Worm (Caenorhabditis elegans) whole organism, L1 larva: ENCODE measurements around the gene fib-1.

Experiments used
- C16A3.4 ChIP-seq: fragments of 150-350 bp; optimal IDR thresholded peaks from 2 replicates; lab custom pipeline; 2014; ENCODE audit warnings: missing biosample characterization, missing genetic modification characterization
- C34B4.2 ChIP-seq: sonication (generic microtip); optimal IDR thresholded peaks from 2 replicates; lab custom pipeline; 2017; ENCODE audit warnings: mild to moderate bottlenecking, missing genetic modification characterization, missing compliant biosample characterization
- aha-1 ChIP-seq: fragments of 150-350 bp; optimal IDR thresholded peaks from 2 replicates; lab custom pipeline; 2014; ENCODE audit warnings: missing biosample characterization, missing genetic modification characterization
- aly-2 ChIP-seq: fragments of 150-350 bp; optimal IDR thresholded peaks from 2 replicates; lab custom pipeline; 2014; ENCODE audit warnings: missing biosample characterization, missing genetic modification characterization
- ama-1 ChIP-seq: fragments of 150-350 bp; optimal IDR thresholded peaks from 2 replicates; lab custom pipeline; 2014
- blmp-1 ChIP-seq: fragments of 150-350 bp; optimal IDR thresholded peaks from 2 replicates; lab custom pipeline; 2014; ENCODE audit warnings: missing biosample characterization, missing genetic modification characterization
- ceh-63 ChIP-seq: fragments of 200-800 bp; sonication (Bioruptor generic); optimal IDR thresholded peaks from 2 replicates; lab custom pipeline; 2018; ENCODE audit warnings: mild to moderate bottlenecking, missing genetic modification characterization, missing compliant biosample characterization
- ceh-82 ChIP-seq, 3 experiments: fragments of 150-350 bp in 1 of 3; sonication (generic microtip) in 2 of 3; optimal IDR thresholded peaks; 2 replicates each; lab custom pipeline; 2014 to 2017; ENCODE audit warnings: missing biosample characterization in 3 of 3, missing genetic modification characterization in 3 of 3
- ceh-90 ChIP-seq: sonication (generic microtip); optimal IDR thresholded peaks from 2 replicates; lab custom pipeline; 2016; ENCODE audit warnings: missing genetic modification characterization, missing compliant biosample characterization
- efl-1 ChIP-seq, 4 experiments: fragments of 150-350 bp; optimal IDR thresholded peaks in 3 of 4; peaks in 1 of 4; 1 replicate in 1 of 4; 2 replicates in 3 of 4; lab custom pipeline; 2014; ENCODE audit warnings: missing biosample characterization in 2 of 4, missing genetic modification characterization in 2 of 4, missing genetic modification reagents in 2 of 4
- efl-3 ChIP-seq: fragments of 200-800 bp; sonication (Bioruptor generic); optimal IDR thresholded peaks from 2 replicates; lab custom pipeline; 2018; ENCODE audit warnings: mild to moderate bottlenecking, missing genetic modification characterization, missing compliant biosample characterization
- fkh-4 ChIP-seq: sonication (generic microtip); optimal IDR thresholded peaks from 2 replicates; lab custom pipeline; 2016; ENCODE audit warnings: missing compliant biosample characterization, missing genetic modification characterization, borderline replicate concordance
- fkh-8 ChIP-seq: sonication (generic microtip); optimal IDR thresholded peaks from 2 replicates; lab custom pipeline; 2016; ENCODE audit warnings: mild to moderate bottlenecking, missing genetic modification characterization, missing compliant biosample characterization
- fos-1 ChIP-seq: fragments of 150-350 bp; optimal IDR thresholded peaks from 2 replicates; lab custom pipeline; 2014; ENCODE audit warnings: missing biosample characterization, missing genetic modification characterization
- hpl-2 ChIP-seq: fragments of 150-350 bp; optimal IDR thresholded peaks from 2 replicates; lab custom pipeline; 2014; ENCODE audit warnings: missing biosample characterization, missing genetic modification reagents, missing genetic modification characterization
- irx-1 ChIP-seq: sonication (generic microtip); optimal IDR thresholded peaks from 2 replicates; lab custom pipeline; 2016; ENCODE audit warnings: missing genetic modification characterization, missing compliant biosample characterization
- lin-35 ChIP-seq, 2 experiments: fragments of 150-350 bp; optimal IDR thresholded peaks; 2 replicates each; lab custom pipeline; 2014; ENCODE audit warnings: missing biosample characterization in 2 of 2, missing genetic modification characterization in 2 of 2, missing genetic modification reagents in 2 of 2
- lir-3 ChIP-seq: sonication (generic microtip); optimal IDR thresholded peaks from 2 replicates; lab custom pipeline; 2016; ENCODE audit warnings: mild to moderate bottlenecking, missing genetic modification characterization, moderate library complexity, missing compliant biosample characterization; ENCODE audit not compliant: poor library complexity
- lsy-2 ChIP-seq, 2 experiments: fragments of 150-350 bp; optimal IDR thresholded peaks; 2 replicates each; lab custom pipeline; 2014; ENCODE audit warnings: missing biosample characterization in 2 of 2, missing genetic modification characterization in 2 of 2
- mdl-1 ChIP-seq, 2 experiments: fragments of 150-350 bp; optimal IDR thresholded peaks; 2 replicates each; lab custom pipeline; 2014 to 2017; ENCODE audit warnings: missing biosample characterization in 2 of 2, missing genetic modification characterization in 2 of 2, inconsistent platforms in 1 of 2
- mef-2 ChIP-seq: fragments of 150-350 bp; optimal IDR thresholded peaks from 2 replicates; lab custom pipeline; 2014; ENCODE audit warnings: missing biosample characterization, missing genetic modification characterization
- nhr-11 ChIP-seq: fragments of 150-350 bp; optimal IDR thresholded peaks from 2 replicates; lab custom pipeline; 2014; ENCODE audit warnings: missing biosample characterization, missing genetic modification characterization
- nhr-19 ChIP-seq: fragments of 200-800 bp; sonication (Bioruptor generic); conservative IDR thresholded peaks from 2 replicates; pipeline ENCODE4 v1.3.6; 2022; ENCODE audit warnings: missing genetic modification characterization, missing compliant biosample characterization
- nhr-28 ChIP-seq: fragments of 150-350 bp; optimal IDR thresholded peaks from 2 replicates; lab custom pipeline; 2014; ENCODE audit warnings: missing biosample characterization, missing genetic modification characterization
- nhr-71 ChIP-seq: sonication (generic microtip); optimal IDR thresholded peaks from 2 replicates; lab custom pipeline; 2016; ENCODE audit warnings: mild to moderate bottlenecking, missing genetic modification characterization, moderate library complexity, missing compliant biosample characterization
- nhr-76 ChIP-seq: sonication (generic microtip); optimal IDR thresholded peaks from 2 replicates; lab custom pipeline; 2017; ENCODE audit warnings: missing biosample characterization, missing genetic modification characterization
- pag-3 ChIP-seq: sonication (generic microtip); optimal IDR thresholded peaks from 2 replicates; lab custom pipeline; 2017; ENCODE audit warnings: missing genetic modification characterization, mild to moderate bottlenecking, missing compliant biosample characterization, antibody characterized with exemption, borderline replicate concordance; ENCODE audit not compliant: insufficient read depth
- pqm-1 ChIP-seq: sonication (generic microtip); optimal IDR thresholded peaks from 3 replicates; lab custom pipeline; 2017; ENCODE audit warnings: missing biosample characterization, missing genetic modification characterization
- rnt-1 ChIP-seq: sonication (generic microtip); optimal IDR thresholded peaks from 2 replicates; lab custom pipeline; 2016; ENCODE audit warnings: mild to moderate bottlenecking, missing genetic modification characterization, moderate library complexity, missing compliant biosample characterization
- sox-4 ChIP-seq: sonication (generic microtip); optimal IDR thresholded peaks from 2 replicates; lab custom pipeline; 2016; ENCODE audit warnings: missing genetic modification characterization, missing compliant biosample characterization
- swsn-7 ChIP-seq: sonication (generic microtip); optimal IDR thresholded peaks from 2 replicates; lab custom pipeline; 2016; ENCODE audit warnings: missing genetic modification characterization, missing compliant biosample characterization
- unc-130 ChIP-seq: fragments of 150-350 bp; optimal IDR thresholded peaks from 2 replicates; lab custom pipeline; 2017; ENCODE audit warnings: missing biosample characterization, missing genetic modification characterization, inconsistent platforms
- vab-15 ChIP-seq: sonication (generic microtip); optimal IDR thresholded peaks from 2 replicates; lab custom pipeline; 2017; ENCODE audit warnings: missing genotype, mild to moderate bottlenecking, missing genetic modification characterization, missing compliant biosample characterization
- ztf-4 ChIP-seq: fragments of 150-350 bp; optimal IDR thresholded peaks from 2 replicates; lab custom pipeline; 2014; ENCODE audit warnings: missing biosample characterization, missing genetic modification characterization

Gene fib-1

DNA sequence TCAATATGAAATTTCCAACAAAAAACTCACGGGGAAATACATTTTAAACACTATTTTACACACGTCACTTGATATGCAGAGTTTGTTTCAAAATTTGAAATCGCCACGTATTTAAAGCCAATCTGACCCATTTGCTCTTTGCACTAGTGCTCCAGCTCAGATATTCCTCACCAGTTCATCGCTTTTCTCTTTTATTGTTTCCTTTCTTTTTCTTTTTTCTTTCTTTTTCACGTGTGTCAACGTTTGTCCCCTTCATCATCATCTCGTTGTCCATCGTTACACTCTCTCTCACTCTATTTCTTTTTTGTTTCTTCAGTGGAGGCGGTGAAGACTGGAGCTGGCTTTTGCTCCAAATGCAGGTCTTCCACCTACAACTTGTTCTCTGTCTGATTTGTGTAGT, 17.4 kb downstream of the fib-1 start, which contains the start of gene F02D8.4:
F02D8.4 (plus strand) TSS at position 301 of the 400 bp plus-strand sequence.
- TF ChIP-seq efl-1 (optimal IDR thresholded peaks at IDR 0.05; lab: Kevin White, UChicago): no peak
- TF ChIP-seq efl-1 (GFP tag; optimal IDR thresholded peaks at IDR 0.05 in 1 of 2; lab: Kevin White, UChicago): peak in 1 of 2 experiments; percentile 51
- TF ChIP-seq C34B4.2: no peak
- no peak for TF ChIP-seq nhr-11
- no peak for TF ChIP-seq efl-3 (GFP tag; lab: Kevin White, UChicago)
- TF ChIP-seq blmp-1: peak; percentile 44
- TF ChIP-seq rnt-1 (tag; lab: Kevin White, UChicago): peak; percentile 29
- TF ChIP-seq C16A3.4 (tag; lab: Kevin White, UChicago): no peak

- no peak for TF ChIP-seq nhr-71 (tag; lab: Kevin White, UChicago)
- TF ChIP-seq lin-35 (GFP tag; optimal IDR thresholded peaks at IDR 0.05; lab: Kevin White, UChicago): no peak
- peak; percentile 19 for TF ChIP-seq fkh-8
- no peak for TF ChIP-seq aly-2 (tag; lab: Kevin White, UChicago)
- no peak for TF ChIP-seq ceh-90 (tag; lab: Kevin White, UChicago)
Observed at ce11 chrV:14979937-14980336, 22.1 kb downstream of the fib-1 start, which contains the start of gene xbx-1. Gene xbx-1 (plus strand): TSS chrV:14980237.

ce11 chrV:14978205-14978751, 23.7 kb downstream of the fib-1 start, which contains the start of the genes grd-12 and F02D8.1:
Gene grd-12 (plus strand): TSS chrV:14978505.
Gene F02D8.1 (minus strand): TSS chrV:14978701.
- TF ChIP-seq fos-1 (tag; lab: Kevin White, UChicago) (no peak), efl-1 (optimal IDR thresholded peaks at IDR 0.05; lab: Kevin White, UChicago) (no peak), efl-1 (GFP tag; optimal IDR thresholded peaks at IDR 0.05 in 1 of 2; lab: Kevin White, UChicago) (no peak), swsn-7 (tag; lab: Kevin White, UChicago) (no peak), blmp-1 (no peak), ceh-82 (tag; optimal IDR thresholded peaks at IDR 0.05; lab: Kevin White, UChicago) (no peak), lir-3 (tag; lab: Kevin White, UChicago) (no peak), mef-2 (tag; lab: Kevin White, UChicago) (no peak), nhr-11 (no peak), irx-1 (tag; lab: Kevin White, UChicago) (no peak), fkh-4 (tag; lab: Kevin White, UChicago) (no peak), aha-1 (tag; lab: Kevin White, UChicago) (no peak)

- TF ChIP-seq unc-130 (no peak), C16A3.4 (tag; lab: Kevin White, UChicago) (no peak), nhr-28 (no peak), aly-2 (tag; lab: Kevin White, UChicago) (no peak), sox-4 (tag; lab: Kevin White, UChicago) (no peak), rnt-1 (tag; lab: Kevin White, UChicago) (no peak), vab-15 (tag; lab: Kevin White, UChicago) (no peak), lsy-2 (tag; optimal IDR thresholded peaks at IDR 0.05; lab: Kevin White, UChicago) (no peak), pqm-1 (no peak), ceh-82 (tag; optimal IDR thresholded peaks at IDR 0.05; lab: Kevin White, UChicago) (no peak), ztf-4 (tag; lab: Kevin White, UChicago) (no peak), nhr-71 (tag; lab: Kevin White, UChicago) (no peak), nhr-19 (no peak)
- TF ChIP-seq, all 84 proteins: peak for 0
Observed at ce11 chrV:14971136-14971535, 30.9 kb downstream of the fib-1 start, which contains the start of gene nlp-59. Gene nlp-59 (plus strand): TSS chrV:14971436.

DNA sequence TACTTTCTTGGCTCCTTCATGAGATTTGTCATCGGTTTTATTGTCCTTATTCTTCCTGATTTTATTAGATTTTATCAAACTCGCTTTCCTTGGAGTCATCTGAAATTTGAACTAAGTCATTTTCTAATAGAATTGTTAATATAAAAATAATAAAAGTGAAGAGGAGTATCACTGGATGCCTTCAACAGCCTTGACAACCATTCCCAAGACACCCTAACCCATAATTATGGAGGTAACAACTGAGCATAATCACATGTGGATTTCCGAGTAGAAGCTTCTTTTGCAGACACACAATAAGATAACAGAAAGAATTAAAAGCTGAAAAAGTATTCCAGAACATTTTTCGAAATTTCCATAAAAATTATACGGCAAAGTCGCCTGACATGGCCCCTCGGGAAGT, 46.3 kb downstream of the fib-1 start, which contains the start of gene F02D8.9:
F02D8.9 (minus strand) TSS at position 101 of the 400 bp plus-strand sequence.
- TF ChIP-seq nhr-11: no peak
- no peak for TF ChIP-seq hpl-2
- TF ChIP-seq ztf-4 (tag; lab: Kevin White, UChicago): no peak
- TF ChIP-seq nhr-76 (tag; lab: Kevin White, UChicago): no peak
- TF ChIP-seq nhr-19: no peak
- TF ChIP-seq mdl-1 (tag; optimal IDR thresholded peaks at IDR 0.05; lab: Kevin White, UChicago): no peak
- no peak for TF ChIP-seq pag-3
- TF ChIP-seq mef-2 (tag; lab: Kevin White, UChicago): no peak
- no peak for TF ChIP-seq swsn-7 (tag; lab: Kevin White, UChicago)
- TF ChIP-seq ceh-63 (GFP tag; lab: Kevin White, UChicago): no peak
- no peak for TF ChIP-seq ama-1 (lab: Kevin White, UChicago)
- no peak for TF ChIP-seq pqm-1
